Fruit fly (Drosophila melanogaster): ENCODE results near the gene Wdr81.

Gene Wdr81

DNA sequence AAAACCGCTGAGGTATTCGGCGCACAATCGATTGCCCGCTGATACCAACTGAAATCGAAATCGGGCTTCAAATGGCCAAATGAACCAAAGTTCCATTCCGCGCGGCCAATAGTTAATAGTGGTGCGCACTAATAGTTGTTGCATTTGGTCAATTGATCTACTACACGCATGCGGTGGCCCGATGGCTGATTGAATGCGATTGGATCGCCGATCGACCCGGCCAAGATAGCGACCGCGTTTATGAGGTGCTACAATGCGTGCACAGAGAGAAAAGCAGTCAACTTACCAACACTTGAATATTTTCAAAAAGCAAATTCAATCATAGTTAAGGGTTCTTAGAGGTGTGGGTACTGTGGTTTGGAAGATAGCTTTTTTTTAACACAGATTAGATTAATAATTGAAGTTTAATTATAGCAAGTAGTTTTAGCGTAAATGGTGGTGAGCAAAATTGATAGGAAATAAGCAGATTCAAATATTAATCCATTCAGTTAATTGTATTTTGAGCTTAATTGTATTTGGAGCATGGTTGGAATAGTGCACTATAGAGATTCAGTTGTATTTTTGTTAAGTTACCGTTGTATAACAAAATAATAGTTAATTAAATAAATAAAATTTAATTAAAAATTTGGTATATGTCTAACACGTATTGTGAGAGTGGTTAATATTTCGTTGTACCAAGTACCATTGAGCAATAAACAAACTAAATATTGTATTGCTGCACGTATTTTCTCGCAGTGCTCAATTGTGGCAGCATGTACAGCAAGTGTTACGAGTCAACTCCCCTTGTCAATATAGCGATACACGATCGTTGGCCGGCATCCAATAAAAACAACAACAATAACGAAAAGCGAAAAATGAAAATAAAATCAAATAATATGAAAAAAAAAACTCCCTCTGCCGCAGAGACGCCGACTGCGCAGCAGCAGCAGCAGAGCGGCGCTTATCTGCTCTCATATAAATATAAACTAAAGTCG is 6.0 kb upstream of the Wdr81 start (continued):
- peak; percentile 61 for TF ChIP-seq br (GFP tag; optimal IDR thresholded peaks at IDR 0.05)
- TF ChIP-seq Myc (optimal IDR thresholded peaks at IDR 0.05) = no peak
- TF ChIP-seq Dif (GFP tag; optimal IDR thresholded peaks at IDR 0.05; ENCODE audit: partially characterized antibody) = no peak
- TF ChIP-seq Abd-B (GFP tag; optimal IDR thresholded peaks at IDR 0.05) = no peak
- TF ChIP-seq Rel (GFP tag; optimal IDR thresholded peaks at IDR 0.05) = no peak
- TF ChIP-seq Rel (tag; optimal IDR thresholded peaks at IDR 0.05) = peak; percentile 29
- peak in 1 of 2 experiments; percentile 77 for TF ChIP-seq foxo (GFP tag; optimal IDR thresholded peaks at IDR 0.05)
- TF ChIP-seq pan (optimal IDR thresholded peaks at IDR 0.05) = no peak
- TF ChIP-seq sv (GFP tag; optimal IDR thresholded peaks at IDR 0.05) = peak; percentile 3

DNA sequence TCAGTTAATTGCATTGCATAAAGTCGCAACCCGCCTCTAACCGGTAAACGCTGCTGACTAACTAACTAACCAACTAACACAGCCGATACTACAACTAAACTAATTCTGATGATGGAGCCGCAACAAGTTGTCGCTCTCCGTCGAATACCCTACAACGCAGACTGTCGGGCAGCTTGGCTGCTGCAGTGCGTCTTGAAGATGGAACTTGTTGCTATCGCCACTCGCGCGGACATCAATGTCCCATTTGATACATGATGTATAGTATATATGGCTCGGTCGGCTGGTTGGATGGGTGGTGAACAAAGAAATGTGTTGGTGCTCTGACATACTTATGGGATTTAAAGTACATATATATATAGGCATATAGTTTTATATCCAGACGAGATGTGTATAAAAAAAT is 4.7 kb upstream of the Wdr81 start:
- TF ChIP-seq h (GFP tag; optimal IDR thresholded peaks at IDR 0.05) = no peak
- peak; percentile 49 for TF ChIP-seq Sp1 (GFP tag; optimal IDR thresholded peaks at IDR 0.05)
- TF ChIP-seq psq (GFP tag; optimal IDR thresholded peaks at IDR 0.05) = peak; percentile 35
- TF ChIP-seq foxo (GFP tag; optimal IDR thresholded peaks at IDR 0.05) = peak in 1 of 2 experiments; percentile 15
- TF ChIP-seq br (GFP tag; optimal IDR thresholded peaks at IDR 0.05) = peak; percentile 33
- no peak for TF ChIP-seq Hr78 (GFP tag; optimal IDR thresholded peaks at IDR 0.05)
- TF ChIP-seq rgr (GFP tag; optimal IDR thresholded peaks at IDR 0.05) = peak; percentile 49
- no peak for TF ChIP-seq sage (GFP tag; optimal IDR thresholded peaks at IDR 0.05)
- peak; percentile 48 for TF ChIP-seq woc (GFP tag; optimal IDR thresholded peaks at IDR 0.05)
- no peak for TF ChIP-seq CG32264 (GFP tag; optimal IDR thresholded peaks at IDR 0.05)
- peak; percentile 7 for TF ChIP-seq CG9705 (GFP tag; optimal IDR thresholded peaks at IDR 0.05)
- TF ChIP-seq Hnf4 (GFP tag; optimal IDR thresholded peaks at IDR 0.05) = peak; percentile 19
- peak; percentile 34 for TF ChIP-seq ey (GFP tag; optimal IDR thresholded peaks at IDR 0.05)
- peak; percentile 41 for TF ChIP-seq HLH106 (tag; optimal IDR thresholded peaks at IDR 0.05)
- TF ChIP-seq Jra (GFP tag; optimal IDR thresholded peaks at IDR 0.05) = no peak

DNA sequence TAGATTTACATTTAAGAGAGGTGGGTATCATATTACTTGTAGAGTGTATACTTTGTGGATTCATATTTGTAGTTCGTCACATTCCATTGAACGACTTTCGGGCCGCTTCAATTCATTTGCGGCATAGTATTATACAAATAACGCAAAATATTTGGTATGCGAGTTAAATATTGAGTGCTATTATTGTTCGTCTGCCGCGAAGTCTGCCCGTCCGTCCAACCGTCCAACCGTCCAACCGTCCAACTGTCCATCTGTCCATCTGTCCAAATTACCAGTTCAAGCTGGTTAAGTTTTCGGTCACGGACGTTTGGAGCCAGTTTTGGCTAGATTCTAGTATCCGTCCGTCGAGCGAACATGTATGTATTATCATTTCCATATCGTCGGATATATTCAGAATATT is 3.3 kb upstream of the Wdr81 start:
- no peak for TF ChIP-seq Dif (GFP tag; optimal IDR thresholded peaks at IDR 0.05; ENCODE audit: partially characterized antibody)
- TF ChIP-seq psq (GFP tag; optimal IDR thresholded peaks at IDR 0.05) = no peak
- TF ChIP-seq CG32264 (GFP tag; optimal IDR thresholded peaks at IDR 0.05) = no peak
- TF ChIP-seq Hnf4 (GFP tag; optimal IDR thresholded peaks at IDR 0.05) = no peak
- no peak for TF ChIP-seq dl (GFP tag; optimal IDR thresholded peaks at IDR 0.05; ENCODE audit: insufficient read depth in 1 of 2, partially characterized antibody in 2 of 2)
- TF ChIP-seq brk (GFP tag; optimal IDR thresholded peaks at IDR 0.05) = no peak
- TF ChIP-seq Myc (optimal IDR thresholded peaks at IDR 0.05) = no peak
- TF ChIP-seq Vsx2 (GFP tag; optimal IDR thresholded peaks at IDR 0.05; ENCODE audit: partially characterized antibody) = no peak
- TF ChIP-seq h (GFP tag; optimal IDR thresholded peaks at IDR 0.05) = no peak
- TF ChIP-seq fru (GFP tag; optimal IDR thresholded peaks at IDR 0.05) = no peak
- no peak for TF ChIP-seq Sp1 (GFP tag; optimal IDR thresholded peaks at IDR 0.05)
- no peak for TF ChIP-seq OdsH (GFP tag; optimal IDR thresholded peaks at IDR 0.05)

DNA sequence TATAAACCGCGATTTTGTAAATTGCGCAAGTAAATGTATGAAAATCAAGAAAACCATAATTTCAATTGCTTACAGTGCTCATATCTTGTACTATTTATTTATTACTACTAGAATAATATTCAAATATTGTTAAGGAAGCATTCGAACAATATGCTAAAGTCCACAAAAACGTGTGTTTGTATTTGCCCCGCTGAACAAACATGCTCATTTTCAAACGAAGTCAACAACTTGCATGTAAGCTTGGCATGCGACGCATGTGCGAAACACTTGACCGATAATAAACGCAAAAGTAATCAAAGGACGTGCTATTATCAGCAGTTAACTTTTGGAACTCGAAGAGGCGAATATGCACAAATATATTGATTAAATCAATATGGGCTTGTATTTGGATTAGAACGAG is 433 bp upstream of the Wdr81 start:
- TF ChIP-seq woc (GFP tag; optimal IDR thresholded peaks at IDR 0.05) (no peak), Dfd (GFP tag; optimal IDR thresholded peaks at IDR 0.05) (no peak), dsf (GFP tag; optimal IDR thresholded peaks at IDR 0.05; ENCODE audit: borderline replicate concordance) (peak; percentile 11), Rel (GFP tag; optimal IDR thresholded peaks at IDR 0.05) (no peak), Rel (tag; optimal IDR thresholded peaks at IDR 0.05) (no peak), dl (GFP tag; optimal IDR thresholded peaks at IDR 0.05; ENCODE audit: insufficient read depth in 1 of 2, partially characterized antibody in 2 of 2) (no peak), Hr78 (GFP tag; optimal IDR thresholded peaks at IDR 0.05) (no peak), CG9705 (GFP tag; optimal IDR thresholded peaks at IDR 0.05) (no peak), HLH106 (tag; optimal IDR thresholded peaks at IDR 0.05) (no peak), Sp1 (GFP tag; optimal IDR thresholded peaks at IDR 0.05) (peak; percentile 41), rgr (GFP tag; optimal IDR thresholded peaks at IDR 0.05) (peak; percentile 58), Hr83 (GFP tag; optimal IDR thresholded peaks at IDR 0.05; ENCODE audit: poor library complexity, severe bottlenecking) (peak; percentile 73), br (GFP tag; optimal IDR thresholded peaks at IDR 0.05) (no peak), GATAd (GFP tag; optimal IDR thresholded peaks at IDR 0.05) (no peak), psq (GFP tag; optimal IDR thresholded peaks at IDR 0.05) (no peak), CG32264 (GFP tag; optimal IDR thresholded peaks at IDR 0.05) (no peak), sage (GFP tag; optimal IDR thresholded peaks at IDR 0.05) (no peak), CrebA (GFP tag; optimal IDR thresholded peaks at IDR 0.05; ENCODE audit: borderline replicate concordance) (no peak), foxo (GFP tag; optimal IDR thresholded peaks at IDR 0.05) (peak in 1 of 2 experiments; percentile 19), N (GFP tag; optimal IDR thresholded peaks at IDR 0.05) (no peak), Mio (GFP tag; optimal IDR thresholded peaks at IDR 0.05) (no peak), ey (GFP tag; optimal IDR thresholded peaks at IDR 0.05) (peak; percentile 17), jim (GFP tag; optimal IDR thresholded peaks at IDR 0.05) (no peak), sv (GFP tag; optimal IDR thresholded peaks at IDR 0.05) (no peak), usp (GFP tag; optimal IDR thresholded peaks at IDR 0.05) (no peak), lola (GFP tag; optimal IDR thresholded peaks at IDR 0.05) (no peak), Dif (GFP tag; optimal IDR thresholded peaks at IDR 0.05; ENCODE audit: partially characterized antibody) (no peak), Jra (GFP tag; optimal IDR thresholded peaks at IDR 0.05) (peak; percentile 19), h (GFP tag; optimal IDR thresholded peaks at IDR 0.05) (peak; percentile 33), OdsH (GFP tag; optimal IDR thresholded peaks at IDR 0.05) (peak; percentile 49), dmrt93B (GFP tag; optimal IDR thresholded peaks at IDR 0.05) (no peak), Vsx2 (GFP tag; optimal IDR thresholded peaks at IDR 0.05; ENCODE audit: partially characterized antibody) (no peak), brk (GFP tag; optimal IDR thresholded peaks at IDR 0.05) (no peak)

Measured in whole organism, wandering third instar larva.